Fruit fly (Drosophila melanogaster) S2 (cell line): Measurements from ENCODE around the gene CG12003.

Source experiments
- CG8478 ChIP-seq: fragments of >200 bp; optimal IDR thresholded peaks from 2 replicates; lab custom pipeline; 2018
- CTCF ChIP-seq, 2 experiments: fragments of >200 bp; optimal IDR thresholded peaks; 2 replicates each; lab custom pipeline; 2018

- TF ChIP-seq CTCF (optimal IDR thresholded peaks at IDR 0.05; lab: Kevin White, UChicago) (no peak), CG8478 (no peak)
Measured at dm6 chr3L:1547117-1547507, 18.1 kb upstream of the CG12003 start.
